Worm (Caenorhabditis elegans) whole organism, L4/young adult: Measurements from ENCODE around the gene E02C12.12.

ENCODE experiments used
- dao-5 ChIP-seq: sonication (generic microtip); optimal IDR thresholded peaks from 2 replicates; lab custom pipeline; 2016; ENCODE audit warnings: missing genotype, missing genetic modification characterization, moderate library complexity, missing compliant biosample characterization
- him-1 ChIP-seq: sonication (generic microtip); optimal IDR thresholded peaks from 2 replicates; lab custom pipeline; 2016; ENCODE audit warnings: missing genotype, missing genetic modification reagents, missing genetic modification characterization, missing compliant biosample characterization

ce11 chrV:9333316-9334048, 48.6 kb downstream of the E02C12.12 start, which contains the start of gene acl-14:
- no peak for TF ChIP-seq dao-5 (tag; lab: Kevin White, UChicago)
- no peak for TF ChIP-seq him-1 (tag; lab: Kevin White, UChicago)
